Worm (Caenorhabditis elegans): ENCODE results near the gene Y37E11AL.9.

Y37E11AL.9 gene

ce11 chrIV:3731430-3731829, 31.0 kb upstream of the Y37E11AL.9 start:
- TF ChIP-seq ceh-34 (tag; optimal IDR thresholded peaks at IDR 0.05): no peak
- peak; percentile 67 for TF ChIP-seq elt-4 (tag; optimal IDR thresholded peaks at IDR 0.05)

ce11 chrIV:3725845-3726244, 25.4 kb upstream of the Y37E11AL.9 start, which contains the start of gene smgl-2:
Gene smgl-2, plus strand, starts transcription at chrIV:3726164.
- TF ChIP-seq unc-55 (GFP tag; optimal IDR thresholded peaks at IDR 0.05) (peak; percentile 62), unc-42 (tag; optimal IDR thresholded peaks at IDR 0.05) (peak; percentile 7), fax-1 (tag; optimal IDR thresholded peaks at IDR 0.05) (no peak), nfya-1 (tag; optimal IDR thresholded peaks at IDR 0.05) (peak; percentile 68)

- TF ChIP-seq zip-5 (tag; optimal IDR thresholded peaks at IDR 0.05) (no peak), ama-1 (optimal IDR thresholded peaks at IDR 0.05) (no peak), ahr-1 (tag; optimal IDR thresholded peaks at IDR 0.05) (no peak), ceh-24 (tag; optimal IDR thresholded peaks at IDR 0.05) (no peak), mec-3 (tag; optimal IDR thresholded peaks at IDR 0.05; ENCODE audit: borderline replicate concordance) (no peak), ceh-2 (tag; optimal IDR thresholded peaks at IDR 0.05) (no peak), nhr-232 (tag; optimal IDR thresholded peaks at IDR 0.05) (no peak), K09A11.1 (tag; optimal IDR thresholded peaks at IDR 0.05; ENCODE audit: insufficient read depth) (no peak), hlh-30 (tag; optimal IDR thresholded peaks at IDR 0.05; ENCODE audit: insufficient read depth) (no peak), elt-4 (tag; optimal IDR thresholded peaks at IDR 0.05) (no peak), pqm-1 (tag; optimal IDR thresholded peaks at IDR 0.05) (no peak), T23F11.4 (GFP tag; optimal IDR thresholded peaks at IDR 0.05) (no peak)
Observed at ce11 chrIV:3725361-3725760, 24.9 kb upstream of the Y37E11AL.9 start, which contains the start of gene Y37E11AM.2. Gene Y37E11AM.2, minus strand, starts transcription at chrIV:3725461.

- TF ChIP-seq npax-4 (tag; optimal IDR thresholded peaks at IDR 0.05): no peak
Observed at ce11 chrIV:3722690-3723089, 22.2 kb upstream of the Y37E11AL.9 start, which contains the start of gene Y37E11AM.4. Gene Y37E11AM.4, minus strand, starts transcription at chrIV:3722790.

- TF ChIP-seq Y22D7AL.16 (tag; optimal IDR thresholded peaks at IDR 0.05) (no peak), elt-2 (tag; optimal IDR thresholded peaks at IDR 0.05) (peak; percentile 52), hlh-15 (tag; optimal IDR thresholded peaks at IDR 0.05) (no peak), odd-2 (tag; optimal IDR thresholded peaks at IDR 0.05) (no peak)
Observed at ce11 chrIV:3721973-3722372, 21.5 kb upstream of the Y37E11AL.9 start.

ce11 chrIV:3720644-3721043, 20.2 kb upstream of the Y37E11AL.9 start:
- TF ChIP-seq pqm-1 (tag; optimal IDR thresholded peaks at IDR 0.05) (no peak), ceh-34 (tag; optimal IDR thresholded peaks at IDR 0.05) (no peak)

- TF ChIP-seq sdc-2 (tag; optimal IDR thresholded peaks at IDR 0.05): no peak
- TF ChIP-seq unc-55 (GFP tag; optimal IDR thresholded peaks at IDR 0.05): no peak
- no peak for TF ChIP-seq odd-2 (tag; optimal IDR thresholded peaks at IDR 0.05)
Observed at ce11 chrIV:3719057-3719456, 18.6 kb upstream of the Y37E11AL.9 start, which contains the start of gene Y37E11AM.3. Gene Y37E11AM.3, minus strand, starts transcription at chrIV:3719157.

- TF ChIP-seq ceh-18 (tag; optimal IDR thresholded peaks at IDR 0.05): no peak
- TF ChIP-seq npax-4 (tag; optimal IDR thresholded peaks at IDR 0.05): no peak
- no peak for TF ChIP-seq K09A11.1 (tag; optimal IDR thresholded peaks at IDR 0.05; ENCODE audit: insufficient read depth)
- no peak for TF ChIP-seq nhr-232 (tag; optimal IDR thresholded peaks at IDR 0.05)
- no peak for TF ChIP-seq ama-1 (optimal IDR thresholded peaks at IDR 0.05)
- TF ChIP-seq tbx-7 (tag; optimal IDR thresholded peaks at IDR 0.05): no peak
- TF ChIP-seq hlh-13 (GFP tag; optimal IDR thresholded peaks at IDR 0.05): no peak
- no peak for TF ChIP-seq pag-3 (tag; optimal IDR thresholded peaks at IDR 0.05; ENCODE audit: borderline replicate concordance)
- no peak for TF ChIP-seq pax-1 (tag; optimal IDR thresholded peaks at IDR 0.05)
- TF ChIP-seq dve-1 (tag; optimal IDR thresholded peaks at IDR 0.05): no peak
- TF ChIP-seq syd-9 (tag; optimal IDR thresholded peaks at IDR 0.05): no peak
- no peak for TF ChIP-seq C38D4.7 (GFP tag; optimal IDR thresholded peaks at IDR 0.05)
- TF ChIP-seq ceh-2 (tag; optimal IDR thresholded peaks at IDR 0.05): no peak
- TF ChIP-seq fax-1 (tag; optimal IDR thresholded peaks at IDR 0.05): no peak
- TF ChIP-seq ceh-48 (tag; optimal IDR thresholded peaks at IDR 0.05): no peak
Observed at ce11 chrIV:3710737-3711136, 10.3 kb upstream of the Y37E11AL.9 start.

Data from whole organism, late embryonic.